Worm (Caenorhabditis elegans): ENCODE results near the gene Y49G5A.1.

DNA sequence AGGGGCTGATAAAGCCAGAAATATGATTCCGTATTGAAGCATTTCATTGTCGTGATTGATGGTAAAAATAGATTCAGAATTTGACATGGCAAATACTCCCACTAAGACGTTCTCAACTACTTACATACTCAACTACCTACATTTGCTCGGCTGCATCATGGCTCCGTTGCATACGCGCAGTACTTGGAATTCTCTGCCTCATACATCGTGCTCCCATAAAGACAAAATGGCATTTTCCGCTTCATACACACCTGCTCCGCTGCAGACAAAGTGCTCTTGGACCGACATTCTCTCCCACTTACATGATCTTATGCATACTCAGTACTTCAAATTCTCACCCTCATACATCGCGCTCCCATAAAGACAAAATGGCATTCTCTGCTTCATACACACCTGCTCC lies 21.6 kb downstream of the Y49G5A.1 start, which contains the start of the genes srt-69 and B0238.12:
- no peak for TF ChIP-seq med-1 (GFP tag; optimal IDR thresholded peaks at IDR 0.05; ENCODE audit: insufficient read depth)
- no peak for TF ChIP-seq ztf-23 (GFP tag; IDR thresholded peaks at IDR 0.05)
- no peak for TF ChIP-seq flt-1 (GFP tag; IDR thresholded peaks at IDR 0.05)
- TF ChIP-seq ztf-29 (GFP tag; IDR thresholded peaks at IDR 0.05) = no peak
- no peak for TF ChIP-seq ref-1 (GFP tag; conservative IDR thresholded peaks at IDR 0.05)
- no peak for TF ChIP-seq tab-1 (GFP tag; IDR thresholded peaks at IDR 0.05)
- TF ChIP-seq cog-1 (tag; optimal IDR thresholded peaks at IDR 0.05) = no peak

Data from whole organism, midembryonic.